Worm (Caenorhabditis elegans): Measurements from ENCODE around the gene ptr-20.

The ptr-20 gene

DNA sequence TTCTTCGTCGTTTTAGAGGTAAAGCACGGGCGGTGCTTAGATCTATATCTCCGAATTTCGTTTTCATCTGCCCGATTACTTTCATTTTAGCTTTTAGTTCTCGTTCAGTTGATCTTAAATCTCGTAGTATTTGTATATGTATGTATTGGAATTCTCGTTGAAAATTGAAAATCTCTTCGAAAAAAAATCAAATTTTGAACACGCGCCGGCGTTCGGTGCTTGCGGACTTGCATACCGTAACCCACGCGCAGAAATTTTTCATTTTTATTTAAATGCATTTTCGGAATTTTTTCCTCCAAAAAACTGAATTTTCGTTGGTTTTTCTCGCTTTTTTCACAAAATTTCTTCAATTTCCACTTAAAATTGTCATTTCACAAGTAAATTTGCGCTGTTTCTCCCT, 50.2 kb downstream of the ptr-20 start (continued):
- TF ChIP-seq F23B12.7 (tag; optimal IDR thresholded peaks at IDR 0.05; ENCODE audit: insufficient read depth) (peak; percentile 19), hlh-12 (tag; optimal IDR thresholded peaks at IDR 0.05) (no peak), ccch-3 (GFP tag; optimal IDR thresholded peaks at IDR 0.05) (no peak), tbp1 (GFP tag; optimal IDR thresholded peaks at IDR 0.05) (no peak), bed-1 (GFP tag; IDR thresholded peaks at IDR 0.05) (no peak), hrde-1 (tag; optimal IDR thresholded peaks at IDR 0.05; ENCODE audit: borderline replicate concordance) (no peak)

DNA sequence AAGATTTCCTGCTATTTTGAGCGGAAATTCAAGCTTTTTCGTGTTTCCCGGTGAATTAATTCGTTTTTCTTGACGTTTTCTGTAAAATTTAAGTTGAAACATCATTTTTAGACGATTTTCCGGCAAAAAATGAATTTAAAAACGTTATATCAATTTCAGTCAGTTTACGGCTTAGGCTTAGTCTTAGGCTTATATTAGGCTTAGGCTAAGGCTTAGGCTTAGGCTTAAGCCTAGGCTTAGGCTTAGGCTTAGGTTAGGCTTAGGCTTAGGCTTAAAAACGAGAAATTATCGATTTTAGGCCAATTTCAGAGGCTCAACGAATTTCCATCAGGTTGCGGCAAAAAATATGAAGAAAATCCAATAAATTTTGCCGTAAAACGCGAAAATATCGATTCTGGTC, 50.9 kb downstream of the ptr-20 start:
- no peak for TF ChIP-seq cebp-2 (GFP tag; IDR thresholded peaks at IDR 0.05)
- no peak for TF ChIP-seq athp-1 (tag; optimal IDR thresholded peaks at IDR 0.05)
- TF ChIP-seq lsl-1 (GFP tag; optimal IDR thresholded peaks at IDR 0.05), result no peak
- no peak for TF ChIP-seq ama-1 (optimal IDR thresholded peaks at IDR 0.05)
- TF ChIP-seq ama-1 (GFP tag; optimal IDR thresholded peaks at IDR 0.05), result no peak
- TF ChIP-seq snpc-1.1 (tag; optimal IDR thresholded peaks at IDR 0.05; ENCODE audit: insufficient read depth), result no peak

DNA sequence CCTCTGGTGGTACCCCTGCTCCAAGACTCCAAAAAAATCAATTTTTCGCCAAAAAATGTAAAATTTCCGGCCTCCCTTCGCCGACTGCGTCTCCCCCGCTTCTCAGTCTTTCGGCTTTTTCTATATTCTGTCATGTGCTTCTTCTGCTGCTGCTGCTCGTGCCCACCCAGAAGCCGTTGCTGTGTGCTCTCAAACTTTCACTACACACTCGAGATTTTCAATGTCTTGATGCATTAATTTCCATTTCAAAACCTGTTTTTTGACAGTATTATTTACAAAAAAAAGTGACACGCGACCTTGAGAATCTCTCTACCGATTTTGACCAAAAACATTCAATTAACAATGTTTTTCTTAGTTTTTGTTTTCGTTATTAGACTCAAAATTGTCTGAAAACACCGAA, 51.3 kb downstream of the ptr-20 start:
- TF ChIP-seq repo-1 (tag; optimal IDR thresholded peaks at IDR 0.05) (no peak), hmg-1.2 (GFP tag; IDR thresholded peaks at IDR 0.05) (peak; percentile 41; the same call in 1 of the 2 replicates), sptf-2 (GFP tag; optimal IDR thresholded peaks at IDR 0.05) (no peak), zfh-2 (GFP tag; conservative IDR thresholded peaks at IDR 0.05) (0 out of 2 replicates have a peak, but pooled peaks have one; percentile 28), fkh-3 (tag; optimal IDR thresholded peaks at IDR 0.05) (no peak), gei-17 (GFP tag; optimal IDR thresholded peaks at IDR 0.05) (no peak), ama-1 (optimal IDR thresholded peaks at IDR 0.05) (no peak), ama-1 (GFP tag; optimal IDR thresholded peaks at IDR 0.05) (peak in 1 of 2 experiments; percentile 1)

DNA sequence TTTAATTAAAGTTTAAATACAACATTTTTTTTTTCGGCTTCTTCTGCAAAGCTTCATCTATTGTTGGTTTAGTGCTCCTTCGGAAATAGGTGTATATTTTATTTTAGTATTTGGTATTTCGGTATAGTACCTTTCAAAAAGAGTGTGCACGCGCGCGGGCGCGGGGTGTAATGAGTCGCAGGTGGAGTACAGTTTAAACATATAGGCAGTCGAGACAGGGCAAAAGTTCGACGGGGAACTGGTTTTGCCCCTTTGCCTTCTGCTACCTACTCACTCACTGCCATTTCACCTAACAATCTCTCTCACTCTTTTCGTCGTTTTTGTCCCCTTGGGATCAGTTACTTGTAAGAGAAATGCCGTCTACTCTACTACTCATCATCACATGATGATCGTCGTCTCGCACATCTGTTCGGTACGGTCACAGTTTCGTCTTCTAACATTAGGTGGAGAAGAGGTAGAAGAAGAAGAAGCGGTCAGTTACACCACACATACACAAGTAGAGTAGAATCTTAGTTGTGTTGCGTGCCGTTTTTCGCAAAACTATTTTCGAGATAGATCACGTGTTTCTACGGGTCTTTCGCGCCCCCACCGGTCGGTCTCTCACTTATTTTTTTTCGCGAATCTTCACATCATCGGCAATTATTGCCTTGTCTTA, 54.4 kb downstream of the ptr-20 start:
- TF ChIP-seq hmg-1.2 (GFP tag; IDR thresholded peaks at IDR 0.05) (0 out of 2 replicates have a peak, but pooled peaks have one; percentile 17), ZK185.1 (tag; optimal IDR thresholded peaks at IDR 0.05; ENCODE audit: poor library complexity, severe bottlenecking) (no peak), rcor-1 (GFP tag; IDR thresholded peaks at IDR 0.05) (no peak), dpl-1 (GFP tag; optimal IDR thresholded peaks at IDR 0.05) (no peak), B0336.3 (GFP tag; IDR thresholded peaks at IDR 0.05) (peak; percentile 24; the same call in 1 of the 2 replicates), cebp-1 (GFP tag; IDR thresholded peaks at IDR 0.05) (no peak), cebp-1 (tag; optimal IDR thresholded peaks at IDR 0.05) (peak; percentile 61), bed-1 (GFP tag; IDR thresholded peaks at IDR 0.05) (no peak), nfyb-1 (GFP tag; IDR thresholded peaks at IDR 0.05) (0 out of 2 replicates have a peak, but pooled peaks have one; percentile 45), ceh-27 (GFP tag; optimal IDR thresholded peaks at IDR 0.05) (peak; percentile 54), ztf-26 (tag; optimal IDR thresholded peaks at IDR 0.05) (peak; percentile 80), lin-40 (tag; optimal IDR thresholded peaks at IDR 0.05) (peak; percentile 62), lin-26 (GFP tag; IDR thresholded peaks at IDR 0.05) (no peak), F37B4.10 (GFP tag; IDR thresholded peaks at IDR 0.05) (no peak)
